Worm (Caenorhabditis elegans) whole organism, midembryonic: ENCODE data around the gene C35D10.10.

ENCODE experiments used
- T22C8.4 ChIP-seq: fragments of 200-800 bp; sonication (Bioruptor generic); IDR thresholded peaks from 2 replicates; pipeline ENCODE4 v1.3.6; 2022; ENCODE audit warnings: missing genetic modification characterization, missing compliant biosample characterization
- cog-1 ChIP-seq: sonication (generic microtip); optimal IDR thresholded peaks from 2 replicates; lab custom pipeline; 2016; ENCODE audit warnings: missing genetic modification characterization, missing compliant biosample characterization
- flt-1 ChIP-seq: fragments of 200-800 bp; sonication (Bioruptor generic); IDR thresholded peaks from 2 replicates; pipeline ENCODE4 v1.3.6; 2022; ENCODE audit warnings: missing genetic modification characterization, missing compliant biosample characterization
- klf-2 ChIP-seq: fragments of 200-800 bp; sonication (Bioruptor generic); conservative IDR thresholded peaks from 2 replicates; pipeline ENCODE4 v1.3.6; 2022; ENCODE audit warnings: missing genetic modification reagents, missing genetic modification characterization, missing compliant biosample characterization
- med-1 ChIP-seq: sonication (generic microtip); optimal IDR thresholded peaks from 2 replicates; lab custom pipeline; 2017; ENCODE audit warnings: missing genetic modification characterization, mild to moderate bottlenecking, missing compliant biosample characterization, antibody characterized with exemption, missing genetic modification reagents; ENCODE audit not compliant: insufficient read depth
- ref-1 ChIP-seq: fragments of 200-800 bp; sonication (Bioruptor generic); conservative IDR thresholded peaks from 2 replicates; pipeline ENCODE4 v1.3.6; 2022; ENCODE audit warnings: missing genetic modification reagents, missing genetic modification characterization, missing compliant biosample characterization
- tab-1 ChIP-seq: fragments of 200-800 bp; sonication (Bioruptor generic); IDR thresholded peaks from 2 replicates; pipeline ENCODE4 v1.3.6; 2022; ENCODE audit warnings: missing genetic modification characterization, missing compliant biosample characterization
- ztf-23 ChIP-seq: fragments of 200-800 bp; sonication (Bioruptor generic); IDR thresholded peaks from 2 replicates; pipeline ENCODE4 v1.3.6; 2022; ENCODE audit warnings: missing genetic modification reagents, missing genetic modification characterization, missing compliant biosample characterization
- ztf-29 ChIP-seq: fragments of 200-800 bp; sonication (Bioruptor generic); IDR thresholded peaks from 2 replicates; pipeline ENCODE4 v1.3.6; 2022; ENCODE audit warnings: missing genetic modification reagents, missing genetic modification characterization, missing compliant biosample characterization

The C35D10.10 gene

DNA sequence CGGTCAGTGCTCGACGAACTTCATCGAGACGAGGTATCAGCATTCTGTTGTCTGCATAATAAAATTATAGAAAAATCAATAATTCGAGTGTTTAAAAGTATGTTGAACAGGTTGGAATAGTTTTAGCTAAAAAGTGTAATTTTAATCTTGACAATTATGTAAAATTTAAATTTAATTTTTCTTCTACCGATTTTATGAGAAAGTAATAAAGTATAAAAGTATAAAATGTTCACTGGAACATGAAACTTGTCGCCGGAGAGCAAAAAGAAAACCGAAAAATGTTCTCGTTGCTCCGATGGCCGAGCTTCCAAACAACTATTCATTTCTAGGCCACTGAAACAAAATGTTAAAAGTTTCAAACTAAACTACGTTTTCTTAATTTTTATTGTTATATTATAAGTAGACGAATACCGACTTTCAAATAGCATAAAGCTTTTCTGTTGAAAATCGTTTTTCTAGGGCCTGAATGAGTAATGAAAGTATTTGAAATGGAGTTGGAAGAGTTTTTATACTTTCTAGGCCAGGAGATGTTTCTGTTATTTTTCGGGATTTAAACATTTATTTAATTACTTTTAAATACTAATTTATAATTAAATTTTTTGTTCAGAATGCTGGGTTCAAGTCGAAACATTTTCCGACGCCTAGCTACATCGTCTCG is at the start of gene C35D10.10, which contains the start of gene C35D10.5:
Gene C35D10.10 (minus strand): TSS at position 51 of the 658 bp plus-strand sequence.
Gene C35D10.5 (plus strand): TSS at position 608 of the 658 bp plus-strand sequence.
- TF ChIP-seq klf-2 (GFP tag; lab: Robert Waterston, UW) (no peak), med-1 (GFP tag; lab: Kevin White, UChicago) (no peak), ref-1 (GFP tag; lab: Robert Waterston, UW) (no peak), flt-1 (no peak), cog-1 (tag; lab: Kevin White, UChicago) (no peak), T22C8.4 (GFP tag; lab: Robert Waterston, UW) (no peak), ztf-29 (GFP tag; lab: Robert Waterston, UW) (no peak), tab-1 (GFP tag; lab: Robert Waterston, UW) (no peak)

DNA sequence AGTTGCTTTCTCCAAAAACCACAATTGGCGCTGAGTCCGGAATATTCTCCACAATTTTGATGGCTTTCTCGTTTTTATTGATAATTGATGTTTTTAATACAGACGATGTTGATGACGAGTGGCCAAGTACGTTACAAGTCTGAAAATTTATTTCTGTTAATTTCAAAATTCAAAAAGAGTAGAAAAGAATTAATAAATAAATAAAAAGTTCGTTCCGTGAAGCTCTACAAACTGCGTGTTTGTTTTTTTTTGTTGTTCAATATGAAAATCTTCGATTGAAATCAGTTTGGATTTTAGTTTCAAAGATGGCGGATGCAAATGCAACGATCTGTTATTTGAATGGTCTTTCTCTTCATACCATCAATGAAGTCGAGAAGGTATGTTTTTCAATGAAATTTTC is 49.4 kb upstream of the C35D10.10 start, which contains the start of gene F26F4.2:
Gene F26F4.2 (plus strand): TSS at position 301 of the 400 bp plus-strand sequence.
- TF ChIP-seq klf-2 (GFP tag; lab: Robert Waterston, UW) (no peak), ztf-29 (GFP tag; lab: Robert Waterston, UW) (no peak), ref-1 (GFP tag; lab: Robert Waterston, UW) (no peak), cog-1 (tag; lab: Kevin White, UChicago) (no peak), ztf-23 (GFP tag; lab: Robert Waterston, UW) (no peak), flt-1 (no peak), med-1 (GFP tag; lab: Kevin White, UChicago) (no peak), tab-1 (GFP tag; lab: Robert Waterston, UW) (no peak), T22C8.4 (GFP tag; lab: Robert Waterston, UW) (no peak)

DNA sequence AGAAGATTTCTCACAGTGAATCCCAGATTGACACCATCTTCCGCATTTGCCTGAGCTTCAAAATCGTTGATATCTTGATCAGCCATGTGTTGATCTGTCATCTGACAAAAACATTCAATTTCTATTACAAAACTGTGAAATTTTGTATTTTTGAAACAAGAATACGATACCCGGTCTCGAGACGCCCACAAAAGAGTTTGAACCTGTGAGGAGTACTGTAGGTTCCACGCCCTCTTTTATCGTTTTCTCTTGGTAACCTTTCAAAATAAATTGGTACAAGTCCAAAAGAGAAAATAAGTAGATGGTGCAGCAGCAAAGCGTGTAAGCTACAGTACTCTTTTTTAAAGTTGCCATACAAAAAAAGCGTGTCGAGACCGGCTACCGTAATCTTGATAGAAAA is 48.3 kb upstream of the C35D10.10 start, which contains the start of gene F26F4.12:
Gene F26F4.12 (minus strand): TSS at position 101 of the 400 bp plus-strand sequence.
- TF ChIP-seq ztf-29 (GFP tag; lab: Robert Waterston, UW) (no peak), klf-2 (GFP tag; lab: Robert Waterston, UW) (no peak), cog-1 (tag; lab: Kevin White, UChicago) (no peak), T22C8.4 (GFP tag; lab: Robert Waterston, UW) (no peak), ref-1 (GFP tag; lab: Robert Waterston, UW) (no peak), tab-1 (GFP tag; lab: Robert Waterston, UW) (no peak), flt-1 (no peak), med-1 (GFP tag; lab: Kevin White, UChicago) (no peak), ztf-23 (GFP tag; lab: Robert Waterston, UW) (no peak)

DNA sequence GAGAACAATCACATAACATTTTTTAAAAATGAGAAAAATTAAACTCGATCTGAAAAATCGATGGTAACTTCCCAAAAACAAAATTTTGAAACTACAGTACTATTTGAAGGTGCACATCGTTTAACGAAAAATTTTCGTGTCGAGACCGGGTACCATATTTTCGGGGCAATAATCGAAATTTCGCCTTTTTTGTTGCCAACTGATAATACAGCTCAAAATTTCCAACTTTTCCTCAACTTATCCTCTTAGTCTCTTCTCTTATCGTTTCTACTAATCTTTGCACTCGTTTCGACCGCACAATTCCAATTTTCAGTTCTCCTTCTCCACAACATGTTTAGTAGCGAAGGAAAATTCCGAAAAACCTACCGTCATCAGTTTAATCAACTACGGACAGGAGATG is 45.3 kb upstream of the C35D10.10 start, which contains the start of gene rom-1:
Gene rom-1 (plus strand): TSS at position 301 of the 400 bp plus-strand sequence.
- TF ChIP-seq klf-2 (GFP tag; lab: Robert Waterston, UW) = no peak
- no peak for TF ChIP-seq ztf-23 (GFP tag; lab: Robert Waterston, UW)
- TF ChIP-seq flt-1 = no peak
- TF ChIP-seq T22C8.4 (GFP tag; lab: Robert Waterston, UW) = no peak
- no peak for TF ChIP-seq med-1 (GFP tag; lab: Kevin White, UChicago)
- TF ChIP-seq tab-1 (GFP tag; lab: Robert Waterston, UW) = no peak
- TF ChIP-seq ref-1 (GFP tag; lab: Robert Waterston, UW) = no peak
- TF ChIP-seq cog-1 (tag; lab: Kevin White, UChicago) = no peak
- no peak for TF ChIP-seq ztf-29 (GFP tag; lab: Robert Waterston, UW)

DNA sequence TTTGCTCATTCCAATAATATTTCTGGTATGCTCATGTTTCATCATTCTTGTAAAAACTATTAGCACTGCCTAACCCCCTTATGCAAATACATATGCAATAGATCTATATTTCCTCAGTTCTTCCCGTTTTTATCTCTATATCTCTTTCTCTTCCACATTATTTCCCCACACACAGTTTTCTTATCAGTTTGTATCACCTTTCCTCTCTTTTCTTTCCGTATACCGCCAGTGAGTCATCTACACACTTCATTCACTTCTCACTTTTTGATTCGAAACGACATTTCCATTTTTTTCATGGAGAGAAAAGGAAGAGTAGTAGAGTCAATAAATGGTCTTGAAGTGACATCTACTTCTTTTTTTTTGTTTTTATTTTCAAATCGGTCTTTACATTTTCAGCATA is 44.8 kb upstream of the C35D10.10 start:
- TF ChIP-seq ztf-23 (GFP tag; lab: Robert Waterston, UW) (no peak), flt-1 (no peak), ztf-29 (GFP tag; lab: Robert Waterston, UW) (no peak), klf-2 (GFP tag; lab: Robert Waterston, UW) (no peak), T22C8.4 (GFP tag; lab: Robert Waterston, UW) (no peak), med-1 (GFP tag; lab: Kevin White, UChicago) (no peak), ref-1 (GFP tag; lab: Robert Waterston, UW) (no peak), tab-1 (GFP tag; lab: Robert Waterston, UW) (no peak)

DNA sequence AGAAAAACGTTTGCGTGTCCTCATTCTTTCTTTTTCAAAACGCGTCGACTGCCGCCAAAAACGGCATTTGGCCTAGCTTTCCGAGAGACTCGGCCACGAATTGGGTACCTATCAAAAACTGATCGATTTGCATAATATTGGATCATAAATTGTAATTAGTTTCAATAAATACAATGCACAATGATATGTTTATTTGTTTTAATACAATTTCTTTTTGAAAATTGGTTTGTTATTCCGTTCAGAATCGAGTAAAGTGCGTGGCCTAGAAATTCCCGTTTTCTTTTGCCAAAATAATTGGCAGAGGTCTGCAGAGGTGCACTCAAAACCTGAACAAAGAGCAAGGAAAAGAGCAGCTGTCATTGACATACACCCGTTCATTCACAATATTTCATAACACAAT is 43.8 kb upstream of the C35D10.10 start, which contains the start of gene F26F4.8:
Gene F26F4.8 (minus strand): TSS at position 69 of the 400 bp plus-strand sequence.
- no peak for TF ChIP-seq med-1 (GFP tag; lab: Kevin White, UChicago)
- TF ChIP-seq ztf-29 (GFP tag; lab: Robert Waterston, UW) = no peak

DNA sequence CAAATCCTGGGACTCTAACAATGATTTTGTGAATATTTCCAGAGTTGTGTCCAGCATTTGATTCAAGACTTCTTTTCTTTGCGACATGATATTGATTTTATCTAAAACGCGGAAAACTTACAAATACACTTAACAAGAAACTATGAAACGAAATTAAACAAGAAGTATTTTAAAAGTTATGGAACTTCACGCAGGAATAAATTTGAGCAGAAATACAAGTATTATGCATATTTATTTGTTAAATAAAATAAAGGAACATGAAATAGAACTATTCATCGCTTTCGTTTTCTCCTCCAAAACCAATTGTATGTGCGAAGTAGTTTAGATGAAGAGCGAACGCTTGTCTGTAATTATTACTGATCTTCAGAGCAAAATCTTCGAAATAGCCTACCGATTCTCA is 42.2 kb upstream of the C35D10.10 start, which contains the start of gene kbp-2:
Gene kbp-2 (minus strand): TSS at position 101 of the 400 bp plus-strand sequence.
- no peak for TF ChIP-seq ref-1 (GFP tag; lab: Robert Waterston, UW)
- TF ChIP-seq med-1 (GFP tag; lab: Kevin White, UChicago) = no peak
- no peak for TF ChIP-seq klf-2 (GFP tag; lab: Robert Waterston, UW)
- TF ChIP-seq cog-1 (tag; lab: Kevin White, UChicago) = no peak
- TF ChIP-seq ztf-23 (GFP tag; lab: Robert Waterston, UW) = no peak
- no peak for TF ChIP-seq T22C8.4 (GFP tag; lab: Robert Waterston, UW)
- no peak for TF ChIP-seq ztf-29 (GFP tag; lab: Robert Waterston, UW)

DNA sequence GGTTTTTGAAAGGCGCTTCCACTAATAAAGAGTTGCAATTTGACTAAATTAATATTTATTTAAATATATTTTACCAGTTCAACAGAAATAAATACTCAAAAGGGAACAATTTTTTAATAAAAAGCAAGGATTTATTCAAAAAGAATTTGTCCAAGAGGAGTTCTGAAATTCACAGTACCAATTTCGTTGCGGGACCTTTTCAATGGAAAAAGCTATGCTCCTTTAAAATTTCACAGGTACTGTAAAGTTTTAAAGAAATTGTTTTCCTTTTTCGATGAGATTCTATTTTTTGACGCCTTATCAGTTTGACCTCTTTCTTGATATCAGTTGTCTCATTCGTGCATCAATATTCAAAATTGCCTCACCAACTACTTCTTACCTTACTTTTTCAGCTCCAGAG is 38.7 kb upstream of the C35D10.10 start, which contains the start of gene tag-340:
Gene tag-340 (plus strand): TSS at position 249 of the 400 bp plus-strand sequence.
- TF ChIP-seq tab-1 (GFP tag; lab: Robert Waterston, UW) (no peak), med-1 (GFP tag; lab: Kevin White, UChicago) (no peak), flt-1 (no peak)

DNA sequence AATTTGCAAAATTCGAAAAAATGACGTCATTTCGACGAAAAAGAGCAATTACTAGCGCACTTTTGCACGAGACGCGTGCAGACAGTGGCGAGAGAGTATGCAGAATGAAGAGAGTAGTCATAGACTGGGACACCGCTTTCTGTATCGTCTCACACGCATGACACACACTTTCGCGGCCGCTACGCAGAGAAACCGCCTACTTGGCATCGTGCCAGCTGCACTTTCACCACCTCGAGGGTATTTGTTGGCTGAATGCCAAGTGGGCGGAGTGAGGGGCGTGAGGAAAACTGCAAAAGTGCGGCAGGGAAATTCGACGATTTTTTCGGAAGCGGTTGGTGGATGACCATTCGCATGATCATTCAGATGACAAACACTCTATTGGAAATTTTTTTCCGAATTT is 38.1 kb upstream of the C35D10.10 start:
- TF ChIP-seq T22C8.4 (GFP tag; lab: Robert Waterston, UW) (peak; percentile 36; the same call in 1 of the 2 replicates), ztf-23 (GFP tag; lab: Robert Waterston, UW) (peak; percentile 94), cog-1 (tag; lab: Kevin White, UChicago) (peak; percentile 95), flt-1 (peak; percentile 84), ref-1 (GFP tag; lab: Robert Waterston, UW) (no peak)
